Fruit fly (Drosophila melanogaster): ENCODE data around the gene gny.

DNA sequence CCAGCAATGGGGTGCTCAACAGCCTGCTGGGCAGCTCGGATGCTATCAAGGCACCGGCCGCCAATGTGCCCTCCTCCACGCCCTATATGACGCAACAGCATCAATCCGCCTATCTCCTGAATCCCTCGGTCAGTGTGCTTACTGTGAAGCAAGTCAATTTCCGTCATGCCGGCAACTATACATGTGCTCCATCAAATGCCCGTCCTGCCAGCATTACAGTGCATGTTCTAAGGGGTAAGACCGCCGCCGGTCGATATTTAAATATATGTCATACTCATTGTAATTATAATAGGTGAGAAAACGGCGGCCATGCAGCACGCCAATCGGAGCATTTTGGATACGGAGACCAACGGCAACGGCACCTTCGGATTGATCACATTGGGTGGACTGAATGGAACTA is 1.3 kb upstream of the gny start:
- no peak for TF ChIP-seq Vsx2 (GFP tag; optimal IDR thresholded peaks at IDR 0.05; ENCODE audit: partially characterized antibody)
- no peak for TF ChIP-seq Rel (GFP tag; optimal IDR thresholded peaks at IDR 0.05)
- no peak for TF ChIP-seq Rel (tag; optimal IDR thresholded peaks at IDR 0.05)
- no peak for TF ChIP-seq Dif (GFP tag; optimal IDR thresholded peaks at IDR 0.05; ENCODE audit: partially characterized antibody)
- TF ChIP-seq sage (GFP tag; optimal IDR thresholded peaks at IDR 0.05), result no peak
- no peak for TF ChIP-seq rgr (GFP tag; optimal IDR thresholded peaks at IDR 0.05)
- no peak for TF ChIP-seq CG32264 (GFP tag; optimal IDR thresholded peaks at IDR 0.05)
- TF ChIP-seq Hr78 (GFP tag; optimal IDR thresholded peaks at IDR 0.05), result no peak

Measured in whole organism, wandering third instar larva.